Worm (Caenorhabditis elegans): ENCODE data around the gene math-5.

ce11 chrII:1870875-1871592 is 11.6 kb downstream of the math-5 start, which contains the start of gene math-10:
- no peak for TF ChIP-seq mxl-3 (GFP tag; optimal IDR thresholded peaks at IDR 0.05)
- no peak for TF ChIP-seq lin-13 (GFP tag; optimal IDR thresholded peaks at IDR 0.05)
- no peak for TF ChIP-seq fos-1 (tag; optimal IDR thresholded peaks at IDR 0.05)
